Fruit fly (Drosophila melanogaster) ovary, adult (tissue): ENCODE results near the gene CG34250.

ENCODE experiments used
- CG17801 ChIP-seq: fragments of 200-800 bp; optimal IDR thresholded peaks from 2 replicates; lab custom pipeline; 2019; ENCODE audit warnings: missing biosample characterization, mild to moderate bottlenecking, missing genetic modification characterization, moderate library complexity; ENCODE audit not compliant: partially characterized antibody

The CG34250 gene

dm6 chr3L:17462474-17462873 is 13.5 kb upstream of the CG34250 start:
- no peak for TF ChIP-seq CG17801 (GFP tag; lab: Kevin White, UChicago)

DNA sequence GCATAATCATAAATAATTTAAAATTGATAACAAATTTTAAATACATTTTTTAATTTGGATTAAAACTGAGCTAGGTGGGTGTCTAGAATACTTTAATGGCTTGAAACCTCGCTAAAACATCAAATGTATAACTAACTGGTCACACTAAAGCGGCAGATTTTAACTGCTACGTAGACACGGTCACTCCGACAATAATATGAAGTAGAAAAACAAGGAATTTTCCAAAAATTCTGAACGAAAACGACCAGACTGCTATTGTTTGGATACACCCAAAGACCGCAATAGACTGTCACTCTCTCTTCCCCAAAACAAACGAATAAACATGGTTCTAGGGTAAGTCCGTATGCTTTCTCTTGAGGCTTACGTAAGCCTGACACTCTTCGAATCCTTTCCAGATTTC is 10.2 kb upstream of the CG34250 start, which contains the start of gene QIL1:
Gene QIL1 (plus strand): TSS at position 142 of the 400 bp plus-strand sequence.
- no peak for TF ChIP-seq CG17801 (GFP tag; lab: Kevin White, UChicago)

DNA sequence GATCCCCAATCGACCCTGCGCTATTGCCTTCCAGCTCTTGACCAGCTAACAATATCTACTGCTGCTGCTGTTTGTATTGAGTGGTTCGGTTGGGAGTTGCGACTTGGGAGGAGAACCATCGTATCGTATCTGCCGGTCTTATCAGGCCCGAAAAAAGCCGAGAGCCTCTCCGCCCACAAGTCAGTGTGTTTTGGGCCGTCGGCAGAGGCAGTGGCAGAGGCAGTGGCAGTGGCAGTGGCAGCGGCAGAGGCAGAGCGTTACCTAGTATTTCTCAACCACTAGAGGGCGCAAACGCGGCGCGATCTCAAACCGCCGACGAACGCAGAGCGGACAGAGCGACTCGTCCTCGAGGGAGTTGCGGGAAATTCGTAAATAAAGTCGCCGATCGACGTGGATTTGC is 5.9 kb upstream of the CG34250 start, which contains the start of gene SecCl:
Gene SecCl (plus strand): TSS at position 18 of the 400 bp plus-strand sequence.
- TF ChIP-seq CG17801 (GFP tag; lab: Kevin White, UChicago): no peak

DNA sequence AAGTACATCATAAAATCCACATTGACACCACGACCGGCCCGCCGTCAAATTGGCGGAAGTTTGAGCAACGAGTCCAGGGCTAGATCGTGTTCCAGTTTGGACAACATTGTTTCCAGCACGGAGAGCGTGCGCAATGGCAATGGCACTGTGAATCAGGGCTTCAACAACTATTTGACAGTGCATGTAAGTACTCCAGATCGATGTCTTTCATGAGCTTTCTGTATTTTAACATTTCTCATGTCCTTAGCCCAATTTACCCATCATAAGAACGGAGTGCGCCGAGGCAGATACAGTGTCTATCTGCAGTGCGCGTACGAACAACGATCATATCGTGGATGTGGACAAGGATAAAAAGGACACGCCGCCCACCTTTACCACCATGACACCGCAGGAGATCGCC is 2.1 kb upstream of the CG34250 start:
- TF ChIP-seq CG17801 (GFP tag; lab: Kevin White, UChicago): no peak

- TF ChIP-seq CG17801 (GFP tag; lab: Kevin White, UChicago): peak; percentile 3
Observed at dm6 chr3L:17474711-17475451, 1.1 kb upstream of the CG34250 start, which contains the start of the genes UQCR-Q and CG46525. UQCR-Q (plus strand) TSS chr3L:17474761. CG46525 (plus strand) TSS chr3L:17475220.

- TF ChIP-seq CG17801 (GFP tag; lab: Kevin White, UChicago): no peak
Observed at dm6 chr3L:17476496-17476895, 474 bp downstream of the CG34250 start.

- no peak for TF ChIP-seq CG17801 (GFP tag; lab: Kevin White, UChicago)
Observed at dm6 chr3L:17478826-17479225, 2.8 kb downstream of the CG34250 start, which contains the start of the genes CG13733 and qjt. CG13733 (minus strand) TSS chr3L:17478926. qjt (plus strand) TSS chr3L:17479096.

dm6 chr3L:17485280-17485792 is 9.3 kb downstream of the CG34250 start:
- TF ChIP-seq CG17801 (GFP tag; lab: Kevin White, UChicago): no peak

- TF ChIP-seq CG17801 (GFP tag; lab: Kevin White, UChicago): no peak
Observed at dm6 chr3L:17486130-17486529, 10.1 kb downstream of the CG34250 start, which contains the start of gene CG6333. CG6333 (minus strand) TSS chr3L:17486230.

DNA sequence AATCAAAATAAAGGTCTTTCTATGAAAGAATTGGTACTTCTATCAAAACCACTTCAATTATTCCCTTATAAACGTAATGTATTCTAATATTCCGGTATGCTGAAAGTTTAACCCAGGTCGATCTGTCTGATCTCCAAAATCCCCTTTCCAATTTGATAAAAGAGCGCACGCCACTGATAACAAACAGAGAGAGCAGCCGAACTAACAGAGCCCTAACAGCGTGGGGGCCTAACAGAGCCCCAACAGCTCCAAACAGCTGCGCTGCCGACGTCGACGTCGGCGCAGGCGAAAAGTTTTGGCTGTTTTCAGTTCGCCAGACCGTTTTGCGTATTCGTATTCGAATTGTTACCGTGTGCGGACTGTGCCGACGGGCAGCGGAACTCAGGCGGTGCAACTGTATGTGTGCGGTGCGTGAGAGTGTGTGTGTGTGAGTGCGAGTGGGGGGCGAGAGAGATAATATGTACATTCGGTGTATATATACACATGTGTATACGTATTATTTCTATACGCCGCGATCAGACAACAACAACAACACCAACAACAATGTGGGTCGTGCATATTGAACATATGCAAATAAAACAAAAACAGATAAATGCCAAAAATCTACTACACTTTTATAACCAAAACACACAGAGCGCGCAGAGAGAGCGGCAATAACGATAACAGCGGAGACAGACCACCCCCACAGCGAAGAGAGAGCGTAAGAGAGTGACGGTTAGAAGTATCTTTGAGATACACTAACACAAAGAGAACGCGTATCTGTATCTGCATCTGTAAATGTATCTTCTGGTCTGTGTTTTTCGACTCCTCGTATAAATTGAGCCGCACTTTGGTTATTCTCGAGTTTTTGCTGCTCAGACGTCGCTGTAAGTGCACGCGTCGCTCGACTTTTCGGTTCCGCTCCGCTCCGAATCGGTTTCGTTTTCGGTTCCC is 11.0 kb downstream of the CG34250 start, which contains the start of gene Oatp74D:
Gene Oatp74D (plus strand): TSS at position 325 of the 933 bp plus-strand sequence.
- TF ChIP-seq CG17801 (GFP tag; lab: Kevin White, UChicago): peak; percentile 67

- no peak for TF ChIP-seq CG17801 (GFP tag; lab: Kevin White, UChicago)
Observed at dm6 chr3L:17488622-17489391, 12.8 kb downstream of the CG34250 start.

- TF ChIP-seq CG17801 (GFP tag; lab: Kevin White, UChicago): no peak
Observed at dm6 chr3L:17491646-17492045, 15.6 kb downstream of the CG34250 start.

- no peak for TF ChIP-seq CG17801 (GFP tag; lab: Kevin White, UChicago)
Observed at dm6 chr3L:17493256-17493655, 17.2 kb downstream of the CG34250 start.
